Fruit fly (Drosophila melanogaster) whole organism, embryonic: Measurements from ENCODE around the gene tinc.
A peak's percentile ranks its signal among the peaks of the same experiment; 100 is the strongest.

ENCODE experiments used
- B-H2 ChIP-seq: fragments of 200-800 bp; sonication (Bioruptor generic); optimal IDR thresholded peaks from 2 replicates; lab custom pipeline; 2018; ENCODE audit warnings: missing biosample characterization, mild to moderate bottlenecking, missing genetic modification characterization
- CG11456 ChIP-seq: fragments of 200-800 bp; sonication (Bioruptor generic); IDR thresholded peaks from 3 replicates; pipeline ENCODE4 v1.3.6; 2022; ENCODE audit warnings: missing biosample characterization, missing genetic modification characterization
- CG12769 ChIP-seq: fragments of 200-800 bp; sonication (Bioruptor generic); optimal IDR thresholded peaks from 2 replicates; lab custom pipeline; 2019; ENCODE audit warnings: missing biosample characterization, mild to moderate bottlenecking, missing genetic modification characterization, moderate library complexity
- CG12942 ChIP-seq: fragments of 200-800 bp; sonication (Bioruptor generic); optimal IDR thresholded peaks from 3 replicates; lab custom pipeline; 2016; ENCODE audit warnings: missing biosample characterization, missing genetic modification characterization
- CG1602 ChIP-seq: fragments of 200-800 bp; sonication (Bioruptor generic); optimal IDR thresholded peaks from 3 replicates; lab custom pipeline; 2016; ENCODE audit warnings: missing biosample characterization, missing genetic modification characterization
- CG17359 ChIP-seq: fragments of 200-800 bp; sonication (Bioruptor generic); optimal IDR thresholded peaks from 3 replicates; lab custom pipeline; 2018; ENCODE audit warnings: missing biosample characterization, mild to moderate bottlenecking, missing genetic modification characterization, moderate library complexity
- CG18619 ChIP-seq: fragments of 200-800 bp; sonication (Bioruptor generic); optimal IDR thresholded peaks from 3 replicates; lab custom pipeline; 2017; ENCODE audit warnings: missing biosample characterization, mild to moderate bottlenecking, missing genetic modification characterization
- CG4328 ChIP-seq: fragments of 200-800 bp; sonication (Bioruptor generic); optimal IDR thresholded peaks from 3 replicates; lab custom pipeline; 2017; ENCODE audit warnings: missing biosample characterization, missing genetic modification reagents, missing genetic modification characterization
- CG6175 ChIP-seq: fragments of 200-800 bp; sonication (Bioruptor generic); IDR thresholded peaks from 3 replicates; pipeline ENCODE4 v1.3.6; 2022; ENCODE audit warnings: missing biosample characterization, missing genetic modification characterization
- CG7271 ChIP-seq: fragments of 200-800 bp; sonication (Bioruptor generic); optimal IDR thresholded peaks from 2 replicates; lab custom pipeline; 2018; ENCODE audit warnings: missing biosample characterization, mild to moderate bottlenecking, missing genetic modification characterization, moderate library complexity
- CG7745 ChIP-seq: fragments of 200-800 bp; sonication (Bioruptor generic); optimal IDR thresholded peaks from 2 replicates; lab custom pipeline; 2018; ENCODE audit warnings: missing biosample characterization, mild to moderate bottlenecking, missing genetic modification characterization, moderate library complexity
- CG7786 ChIP-seq: fragments of 200-800 bp; sonication (Bioruptor generic); optimal IDR thresholded peaks from 2 replicates; lab custom pipeline; 2016; ENCODE audit warnings: missing biosample characterization, missing genetic modification characterization
- CG7839 ChIP-seq: fragments of 200-800 bp; sonication (Bioruptor generic); optimal IDR thresholded peaks from 3 replicates; lab custom pipeline; 2018; ENCODE audit warnings: missing biosample characterization, mild to moderate bottlenecking, missing genetic modification characterization, moderate library complexity
- CG7987 ChIP-seq: fragments of 200-800 bp; sonication (Bioruptor generic); optimal IDR thresholded peaks from 2 replicates; lab custom pipeline; 2018; ENCODE audit warnings: missing biosample characterization, mild to moderate bottlenecking, missing genetic modification characterization, moderate library complexity
- CG9437 ChIP-seq: fragments of 200-800 bp; sonication (Bioruptor generic); optimal IDR thresholded peaks from 2 replicates; lab custom pipeline; 2018; ENCODE audit warnings: missing biosample characterization, mild to moderate bottlenecking, missing genetic modification characterization
- Dad ChIP-seq: fragments of 200-800 bp; sonication (Bioruptor generic); optimal IDR thresholded peaks from 3 replicates; lab custom pipeline; 2016; ENCODE audit warnings: missing biosample characterization, missing genetic modification characterization
- Hr51 ChIP-seq, 2 experiments: fragments of 200-800 bp; sonication (Bioruptor generic); optimal IDR thresholded peaks; 2 replicates in 1 of 2; 3 replicates in 1 of 2; lab custom pipeline; 2016 to 2018; ENCODE audit warnings: missing biosample characterization in 2 of 2, missing genetic modification characterization in 2 of 2, mild to moderate bottlenecking in 1 of 2, moderate library complexity in 1 of 2
- Hsf ChIP-seq: fragments of 200-800 bp; sonication (Bioruptor generic); optimal IDR thresholded peaks from 3 replicates; lab custom pipeline; 2016; ENCODE audit warnings: missing biosample characterization, missing genetic modification characterization
- NC2β ChIP-seq: fragments of 200-800 bp; sonication (Bioruptor generic); optimal IDR thresholded peaks from 2 replicates; lab custom pipeline; 2016; ENCODE audit warnings: missing biosample characterization, missing genetic modification characterization
- Oli ChIP-seq: fragments of 200-800 bp; sonication (Bioruptor generic); optimal IDR thresholded peaks from 2 replicates; lab custom pipeline; 2018; ENCODE audit warnings: missing biosample characterization, mild to moderate bottlenecking, missing genetic modification characterization, moderate library complexity
- Optix ChIP-seq: fragments of 200-800 bp; sonication (Bioruptor generic); IDR thresholded peaks from 3 replicates; pipeline ENCODE4 v1.3.6; 2022; ENCODE audit warnings: missing biosample characterization, missing genetic modification characterization
- Pdp1 ChIP-seq, 2 experiments: fragments of 200-800 bp; sonication (Bioruptor generic); optimal IDR thresholded peaks; 3 replicates each; lab custom pipeline; 2016; ENCODE audit warnings: missing biosample characterization in 2 of 2, missing genetic modification characterization in 2 of 2, mild to moderate bottlenecking in 1 of 2, moderate library complexity in 1 of 2
- Sry-δ ChIP-seq: fragments of 200-800 bp; sonication (Bioruptor generic); optimal IDR thresholded peaks from 2 replicates; lab custom pipeline; 2016; ENCODE audit warnings: missing biosample characterization, missing genetic modification characterization
- ab ChIP-seq: fragments of 200-800 bp; sonication (Bioruptor generic); optimal IDR thresholded peaks from 2 replicates; lab custom pipeline; 2016; ENCODE audit warnings: missing biosample characterization, missing genetic modification characterization
- abd-A ChIP-seq: fragments of 200-800 bp; sonication (Bioruptor generic); optimal IDR thresholded peaks from 3 replicates; lab custom pipeline; 2019; ENCODE audit warnings: missing biosample characterization, mild to moderate bottlenecking, missing genetic modification characterization, moderate library complexity
- br ChIP-seq: fragments of >200 bp; optimal IDR thresholded peaks from 2 replicates; lab custom pipeline; 2017
- bsh ChIP-seq, 2 experiments: fragments of 200-800 bp; sonication (Bioruptor generic); optimal IDR thresholded peaks; 2 replicates each; lab custom pipeline; 2017 to 2018; ENCODE audit warnings: mild to moderate bottlenecking in 2 of 2, missing biosample characterization in 2 of 2, missing genetic modification characterization in 2 of 2, moderate library complexity in 1 of 2
- caup ChIP-seq: fragments of 200-800 bp; sonication (Bioruptor generic); optimal IDR thresholded peaks from 3 replicates; lab custom pipeline; 2017; ENCODE audit warnings: missing biosample characterization, mild to moderate bottlenecking, missing genetic modification characterization, moderate library complexity; ENCODE audit not compliant: severe bottlenecking
- crol ChIP-seq: fragments of 200-800 bp; sonication (Bioruptor generic); IDR thresholded peaks from 2 replicates; pipeline ENCODE4 v1.3.6; 2022; ENCODE audit warnings: missing biosample characterization, missing genetic modification characterization
- en ChIP-seq: fragments of 200-800 bp; sonication (Bioruptor generic); optimal IDR thresholded peaks from 2 replicates; lab custom pipeline; 2016; ENCODE audit warnings: missing biosample characterization, missing genetic modification characterization
- eve ChIP-seq, 2 experiments: fragments of >200 bp; optimal IDR thresholded peaks; 2 replicates each; lab custom pipeline; 2017; ENCODE audit warnings: missing biosample characterization in 2 of 2, missing genetic modification characterization in 2 of 2
- fd3F ChIP-seq: fragments of 200-800 bp; sonication (Bioruptor generic); optimal IDR thresholded peaks from 2 replicates; lab custom pipeline; 2018; ENCODE audit warnings: missing biosample characterization, mild to moderate bottlenecking, missing genetic modification characterization, moderate library complexity
- knrl ChIP-seq: fragments of 200-800 bp; sonication (Bioruptor generic); IDR thresholded peaks from 3 replicates; pipeline ENCODE4 v1.3.6; 2022; ENCODE audit warnings: missing biosample characterization, missing genetic modification characterization; ENCODE audit not compliant: partially characterized antibody
- lov ChIP-seq, 2 experiments: fragments of 200-800 bp in 1 of 2; fragments of >200 bp in 1 of 2; sonication (Bioruptor generic) in 1 of 2; IDR thresholded peaks in 1 of 2; optimal IDR thresholded peaks in 1 of 2; 2 replicates in 1 of 2; 3 replicates in 1 of 2; pipeline versions ENCODE4 v1.3.6 to Lab custom; 2017 to 2022; ENCODE audit warnings: missing biosample characterization in 1 of 2, missing genetic modification characterization in 1 of 2
- pan ChIP-seq, 4 experiments: fragments of >200 bp in 3 of 4; fragments of 200-800 bp in 1 of 4; sonication (Bioruptor generic) in 1 of 4; optimal IDR thresholded peaks in 3 of 4; IDR thresholded peaks in 1 of 4; 2 replicates each; pipeline versions ENCODE4 v1.3.6 to Lab custom; 2017 to 2022; ENCODE audit warnings: missing biosample characterization in 2 of 4, missing genetic modification characterization in 2 of 4, mixed read lengths in 1 of 4
- psq ChIP-seq: fragments of 200-800 bp; sonication (Bioruptor generic); optimal IDR thresholded peaks from 2 replicates; lab custom pipeline; 2017; ENCODE audit warnings: missing biosample characterization, missing genetic modification characterization
- seq ChIP-seq: fragments of 200-800 bp; sonication (Bioruptor generic); IDR thresholded peaks from 2 replicates; pipeline ENCODE4 v1.3.6; 2022; ENCODE audit warnings: missing biosample characterization, missing genetic modification characterization
- sima ChIP-seq: fragments of 200-800 bp; sonication (Bioruptor generic); optimal IDR thresholded peaks from 2 replicates; lab custom pipeline; 2016; ENCODE audit warnings: missing biosample characterization, missing genetic modification characterization

Gene tinc

DNA sequence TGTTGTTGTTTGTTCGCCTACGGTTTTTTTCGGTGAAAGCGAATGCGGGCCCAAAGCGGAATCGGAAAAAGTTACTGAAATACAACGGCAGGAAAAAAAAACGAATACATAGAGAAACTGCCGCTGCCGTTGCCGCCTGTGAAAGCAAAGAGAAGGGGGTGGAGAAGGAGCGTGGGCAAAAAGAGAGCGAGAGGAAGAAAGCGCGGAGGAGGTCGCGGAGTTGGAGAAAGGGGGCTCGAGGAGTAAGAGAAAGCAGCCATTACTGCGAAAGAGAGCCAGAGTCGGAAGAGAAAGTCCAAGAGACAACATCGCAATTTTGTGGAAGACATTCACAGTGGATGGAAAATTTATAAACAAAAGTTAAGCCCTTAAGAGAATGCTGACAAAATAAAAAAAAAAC is 108.9 kb downstream of the tinc start (continued):
- TF ChIP-seq CG7987 (GFP tag; lab: Kevin White, UChicago) (no peak), ab (GFP tag; lab: Kevin White, UChicago) (no peak), Sry-δ (GFP tag; lab: Kevin White, UChicago) (no peak), CG7745 (tag; lab: Kevin White, UChicago) (no peak), fd3F (GFP tag; lab: Kevin White, UChicago) (no peak), abd-A (no peak), sima (no peak), CG1602 (GFP tag; lab: Kevin White, UChicago) (no peak), Optix (GFP tag; lab: Robert Waterston, UW) (no peak), knrl (GFP tag; lab: Robert Waterston, UW) (no peak), CG4328 (GFP tag; lab: Kevin White, UChicago) (no peak), br (lab: Kevin White, UChicago) (no peak), CG12942 (GFP tag; lab: Kevin White, UChicago) (no peak), NC2β (GFP tag; lab: Kevin White, UChicago) (no peak), lov (optimal IDR thresholded peaks at IDR 0.05; lab: Kevin White, UChicago) (no peak), lov (GFP tag; IDR thresholded peaks at IDR 0.05; lab: Robert Waterston, UW) (no peak), bsh (GFP tag; optimal IDR thresholded peaks at IDR 0.05; lab: Kevin White, UChicago) (no peak), Hsf (GFP tag; lab: Kevin White, UChicago) (no peak), en (no peak), CG7786 (no peak), Dad (GFP tag; lab: Kevin White, UChicago) (no peak), Hr51 (GFP tag; optimal IDR thresholded peaks at IDR 0.05; lab: Kevin White, UChicago) (no peak), CG18619 (GFP tag; lab: Kevin White, UChicago) (no peak), CG6175 (no peak), Pdp1 (GFP tag; optimal IDR thresholded peaks at IDR 0.05; lab: Kevin White, UChicago) (no peak), caup (no peak), Oli (tag; lab: Kevin White, UChicago) (no peak), psq (peak; percentile 15), eve (GFP tag; optimal IDR thresholded peaks at IDR 0.05; lab: Kevin White, UChicago) (no peak), CG7839 (tag; lab: Kevin White, UChicago) (no peak), CG12769 (no peak), seq (GFP tag; lab: Robert Waterston, UW) (peak; percentile 11; the same call in 1 of the 2 replicates), CG7271 (no peak), CG11456 (GFP tag; lab: Robert Waterston, UW) (no peak), pan (optimal IDR thresholded peaks at IDR 0.05; lab: Kevin White, UChicago) (no peak), pan (GFP tag; optimal IDR thresholded peaks at IDR 0.05 in 1 of 2, IDR thresholded peaks at IDR 0.05 in 1 of 2) (no peak), CG17359 (no peak), CG9437 (GFP tag; lab: Kevin White, UChicago) (no peak), crol (GFP tag; lab: Robert Waterston, UW) (peak; percentile 63), B-H2 (GFP tag; lab: Kevin White, UChicago) (no peak)
